Fruit fly (Drosophila melanogaster): ENCODE results near the gene CG4161.

DNA sequence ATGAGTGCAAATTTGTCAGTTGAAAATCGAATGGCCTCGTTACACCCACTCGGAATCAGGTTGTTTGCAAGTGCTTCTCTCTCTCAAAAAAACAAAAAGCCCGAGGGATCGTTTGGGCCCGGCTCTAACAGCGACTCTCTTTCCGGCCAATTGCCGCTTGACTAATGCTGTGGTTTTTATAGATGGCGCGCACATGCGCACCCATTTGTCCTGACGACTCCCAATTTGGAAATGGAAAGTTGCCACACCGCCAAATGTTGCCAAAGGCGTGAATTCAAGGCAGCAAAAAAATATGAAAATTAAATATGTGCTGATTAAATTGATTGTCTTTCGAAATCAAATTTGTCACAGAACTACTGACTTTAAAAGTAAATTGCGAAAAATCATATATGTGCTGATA is 1.8 kb downstream of the CG4161 start:
- no peak for TF ChIP-seq usp (GFP tag; optimal IDR thresholded peaks at IDR 0.05)
- no peak for TF ChIP-seq psq (optimal IDR thresholded peaks at IDR 0.05)

Measured in whole organism.